Fruit fly (Drosophila melanogaster) whole organism, embryonic: Measurements from ENCODE around the gene Syx4.

Source experiments
- B-H2 ChIP-seq: fragments of 200-800 bp; sonication (Bioruptor generic); optimal IDR thresholded peaks from 2 replicates; lab custom pipeline; 2018; ENCODE audit warnings: missing biosample characterization, mild to moderate bottlenecking, missing genetic modification characterization
- Bteb2 ChIP-seq: fragments of 200-800 bp; sonication (Bioruptor generic); optimal IDR thresholded peaks from 2 replicates; lab custom pipeline; 2016; ENCODE audit warnings: missing biosample characterization, missing genetic modification characterization
- CG10543 ChIP-seq: fragments of 200-800 bp; sonication (Bioruptor generic); optimal IDR thresholded peaks from 3 replicates; lab custom pipeline; 2017; ENCODE audit warnings: missing biosample characterization, mild to moderate bottlenecking, missing genetic modification characterization, moderate library complexity
- CG10565 ChIP-seq: fragments of 200-800 bp; sonication (Bioruptor generic); optimal IDR thresholded peaks from 3 replicates; lab custom pipeline; 2016; ENCODE audit warnings: missing biosample characterization, mild to moderate bottlenecking, missing genetic modification characterization
- CG11695 ChIP-seq: fragments of 200-800 bp; sonication (Bioruptor generic); IDR thresholded peaks from 3 replicates; pipeline ENCODE4 v1.3.6; 2022; ENCODE audit warnings: missing biosample characterization, missing genetic modification characterization
- CG12769 ChIP-seq: fragments of 200-800 bp; sonication (Bioruptor generic); optimal IDR thresholded peaks from 2 replicates; lab custom pipeline; 2019; ENCODE audit warnings: missing biosample characterization, mild to moderate bottlenecking, missing genetic modification characterization, moderate library complexity
- CG13123 ChIP-seq: fragments of 200-800 bp; sonication (Bioruptor generic); optimal IDR thresholded peaks from 2 replicates; lab custom pipeline; 2016; ENCODE audit warnings: missing biosample characterization, missing genetic modification characterization
- CG14710 ChIP-seq: fragments of 200-800 bp; sonication (Bioruptor generic); optimal IDR thresholded peaks from 3 replicates; lab custom pipeline; 2019; ENCODE audit warnings: missing biosample characterization, mild to moderate bottlenecking, missing genetic modification characterization, moderate library complexity
- CG1602 ChIP-seq: fragments of 200-800 bp; sonication (Bioruptor generic); optimal IDR thresholded peaks from 3 replicates; lab custom pipeline; 2016; ENCODE audit warnings: missing biosample characterization, missing genetic modification characterization
- CG17361 ChIP-seq: fragments of 200-800 bp; sonication (Bioruptor generic); IDR thresholded peaks from 3 replicates; pipeline ENCODE4 v1.3.6; 2022; ENCODE audit warnings: missing biosample characterization, missing genetic modification characterization
- CG17912 ChIP-seq: fragments of 200-800 bp; sonication (Bioruptor generic); optimal IDR thresholded peaks from 2 replicates; lab custom pipeline; 2018; ENCODE audit warnings: missing biosample characterization, mild to moderate bottlenecking, missing genetic modification characterization
- CG18476 ChIP-seq: fragments of 200-800 bp; sonication (Bioruptor generic); optimal IDR thresholded peaks from 2 replicates; lab custom pipeline; 2016; ENCODE audit warnings: missing biosample characterization, mild to moderate bottlenecking, missing genetic modification characterization
- CG2889 ChIP-seq: fragments of 200-800 bp; sonication (Bioruptor generic); IDR thresholded peaks from 3 replicates; pipeline ENCODE4 v1.3.6; 2022; ENCODE audit warnings: missing biosample characterization, missing genetic modification characterization
- CG31224 ChIP-seq: fragments of 200-800 bp; sonication (Bioruptor generic); IDR thresholded peaks from 2 replicates; pipeline ENCODE4 v1.3.6; 2022; ENCODE audit warnings: missing biosample characterization, missing genetic modification characterization
- CG31365 ChIP-seq: fragments of 200-800 bp; sonication (Bioruptor generic); optimal IDR thresholded peaks from 2 replicates; lab custom pipeline; 2018; ENCODE audit warnings: missing biosample characterization, mild to moderate bottlenecking, missing genetic modification characterization
- CG32532 ChIP-seq: fragments of 200-800 bp; sonication (Bioruptor generic); IDR thresholded peaks from 2 replicates; pipeline ENCODE4 v1.3.6; 2022; ENCODE audit warnings: missing biosample characterization, missing genetic modification characterization
- CG33557 ChIP-seq: fragments of 200-800 bp; sonication (Bioruptor generic); optimal IDR thresholded peaks from 2 replicates; lab custom pipeline; 2019; ENCODE audit warnings: missing biosample characterization, mild to moderate bottlenecking, missing genetic modification characterization, moderate library complexity
- CG4820 ChIP-seq: fragments of 200-800 bp; sonication (Bioruptor generic); optimal IDR thresholded peaks from 3 replicates; lab custom pipeline; 2016; ENCODE audit warnings: missing biosample characterization, missing genetic modification characterization
- CG6654 ChIP-seq: fragments of 200-800 bp; sonication (Bioruptor generic); optimal IDR thresholded peaks from 2 replicates; lab custom pipeline; 2017; ENCODE audit warnings: missing biosample characterization, mild to moderate bottlenecking, missing genetic modification characterization
- CG6689 ChIP-seq: fragments of 200-800 bp; sonication (Bioruptor generic); IDR thresholded peaks from 2 replicates; pipeline ENCODE4 v1.3.6; 2022; ENCODE audit warnings: missing biosample characterization, missing genetic modification characterization
- CG8089 ChIP-seq: fragments of 200-800 bp; sonication (Bioruptor generic); optimal IDR thresholded peaks from 3 replicates; lab custom pipeline; 2016; ENCODE audit warnings: missing biosample characterization, missing genetic modification characterization
- CG9727 ChIP-seq: fragments of 200-800 bp; sonication (Bioruptor generic); optimal IDR thresholded peaks from 3 replicates; lab custom pipeline; 2017; ENCODE audit warnings: missing biosample characterization, mild to moderate bottlenecking, missing genetic modification characterization
- CG9876 ChIP-seq: fragments of 200-800 bp; sonication (Bioruptor generic); optimal IDR thresholded peaks from 2 replicates; lab custom pipeline; 2016; ENCODE audit warnings: missing biosample characterization, missing genetic modification characterization
- Camta ChIP-seq: fragments of 200-800 bp; sonication (Bioruptor generic); optimal IDR thresholded peaks from 2 replicates; lab custom pipeline; 2016; ENCODE audit warnings: missing biosample characterization, missing genetic modification characterization
- Dek ChIP-seq: fragments of 200-800 bp; sonication (Bioruptor generic); optimal IDR thresholded peaks from 3 replicates; lab custom pipeline; 2019; ENCODE audit warnings: missing biosample characterization, mild to moderate bottlenecking, missing genetic modification characterization, moderate library complexity
- Dfd ChIP-seq, 2 experiments: fragments of >200 bp; optimal IDR thresholded peaks; 2 replicates each; lab custom pipeline; 2017; ENCODE audit warnings: missing biosample characterization in 2 of 2, missing genetic modification characterization in 2 of 2
- Dll ChIP-seq: fragments of 200-800 bp; sonication (Bioruptor generic); IDR thresholded peaks from 4 replicates; pipeline ENCODE4 v1.3.6; 2022; ENCODE audit warnings: missing biosample characterization, missing genetic modification characterization; ENCODE audit not compliant: partially characterized antibody
- E2f1 ChIP-seq: fragments of 200-800 bp; sonication (Bioruptor generic); IDR thresholded peaks from 2 replicates; pipeline ENCODE4 v1.3.6; 2022; ENCODE audit warnings: missing biosample characterization, missing genetic modification characterization
- GATAe ChIP-seq: fragments of 200-800 bp; sonication (Bioruptor generic); conservative IDR thresholded peaks from 2 replicates; pipeline ENCODE4 v1.3.6; 2022; ENCODE audit warnings: missing biosample characterization, missing genetic modification characterization
- Hmx ChIP-seq: fragments of 200-800 bp; sonication (Bioruptor generic); optimal IDR thresholded peaks from 2 replicates; lab custom pipeline; 2016; ENCODE audit warnings: missing biosample characterization, missing genetic modification characterization
- MTF-1 ChIP-seq: fragments of 200-800 bp; sonication (Bioruptor generic); optimal IDR thresholded peaks from 2 replicates; lab custom pipeline; 2018; ENCODE audit warnings: missing biosample characterization, mild to moderate bottlenecking, missing genetic modification characterization, borderline replicate concordance
- Med ChIP-seq: fragments of 200-800 bp; sonication (Bioruptor generic); peaks from one replicate; lab custom pipeline; 2016; ENCODE audit warnings: missing biosample characterization, missing genetic modification characterization, mild to moderate bottlenecking, inconsistent platforms, moderate library complexity
- Rfx ChIP-seq: fragments of 200-800 bp; sonication (Bioruptor generic); IDR thresholded peaks from 2 replicates; pipeline ENCODE4 v1.3.6; 2022; ENCODE audit warnings: missing biosample characterization, missing genetic modification characterization
- Scr ChIP-seq: fragments of 200-800 bp; sonication (Bioruptor generic); IDR thresholded peaks from 2 replicates; pipeline ENCODE4 v1.3.6; 2022; ENCODE audit warnings: missing biosample characterization, missing genetic modification characterization; ENCODE audit not compliant: partially characterized antibody
- Usf ChIP-seq: fragments of 200-800 bp; sonication (Bioruptor generic); optimal IDR thresholded peaks from 2 replicates; lab custom pipeline; 2017; ENCODE audit warnings: missing genotype, missing biosample characterization, missing genetic modification characterization
- ato ChIP-seq: fragments of 200-800 bp; sonication (Bioruptor generic); IDR thresholded peaks from 2 replicates; pipeline ENCODE4 v1.3.6; 2022; ENCODE audit warnings: missing biosample characterization, missing genetic modification characterization; ENCODE audit not compliant: partially characterized antibody
- bab2 ChIP-seq: fragments of 200-800 bp; sonication (Bioruptor generic); optimal IDR thresholded peaks from 2 replicates; lab custom pipeline; 2016; ENCODE audit warnings: missing biosample characterization, missing genetic modification characterization
- crc ChIP-seq: fragments of 200-800 bp; sonication (Bioruptor generic); optimal IDR thresholded peaks from 2 replicates; lab custom pipeline; 2016; ENCODE audit warnings: missing biosample characterization, missing genetic modification characterization
- dati ChIP-seq: fragments of 200-800 bp; sonication (Bioruptor generic); IDR thresholded peaks from 2 replicates; pipeline ENCODE4 v1.3.6; 2022; ENCODE audit warnings: missing biosample characterization, missing genetic modification characterization
- dmrt11E ChIP-seq: fragments of 200-800 bp; sonication (Bioruptor generic); optimal IDR thresholded peaks from 3 replicates; lab custom pipeline; 2018; ENCODE audit warnings: missing biosample characterization, mild to moderate bottlenecking, missing genetic modification characterization, moderate library complexity
- ewg ChIP-seq: fragments of 200-800 bp; sonication (Bioruptor generic); optimal IDR thresholded peaks from 3 replicates; lab custom pipeline; 2017; ENCODE audit warnings: mild to moderate bottlenecking, missing biosample characterization, missing genetic modification reagents, missing genetic modification characterization
- grau ChIP-seq: fragments of 200-800 bp; optimal IDR thresholded peaks from 3 replicates; lab custom pipeline; 2019; ENCODE audit warnings: missing biosample characterization, mild to moderate bottlenecking, missing genetic modification characterization, moderate library complexity
- gsb ChIP-seq: fragments of 200-800 bp; sonication (Bioruptor generic); IDR thresholded peaks from 2 replicates; pipeline ENCODE4 v1.3.6; 2022; ENCODE audit warnings: missing biosample characterization, missing genetic modification characterization
- ham ChIP-seq: fragments of 200-800 bp; sonication (Bioruptor generic); IDR thresholded peaks from 2 replicates; pipeline ENCODE4 v1.3.6; 2022; ENCODE audit warnings: missing biosample characterization, missing genetic modification characterization
- hb ChIP-seq: fragments of 200-800 bp; sonication (Bioruptor generic); IDR thresholded peaks from 3 replicates; pipeline ENCODE4 v1.3.6; 2022; ENCODE audit warnings: missing biosample characterization, missing genetic modification characterization; ENCODE audit not compliant: partially characterized antibody
- her ChIP-seq: fragments of 200-800 bp; sonication (Bioruptor generic); optimal IDR thresholded peaks from 2 replicates; lab custom pipeline; 2016; ENCODE audit warnings: missing biosample characterization, missing genetic modification characterization
- nom ChIP-seq: fragments of 200-800 bp; sonication (Bioruptor generic); optimal IDR thresholded peaks from 2 replicates; lab custom pipeline; 2017; ENCODE audit warnings: missing biosample characterization, missing genetic modification characterization, mild to moderate bottlenecking, moderate library complexity, missing genetic modification reagents
- otp ChIP-seq: fragments of 200-800 bp; sonication (Bioruptor generic); IDR thresholded peaks from 3 replicates; pipeline ENCODE4, ENCODE4 v1.3.6; 2022; ENCODE audit warnings: missing biosample characterization, missing genetic modification characterization
- so ChIP-seq: fragments of 200-800 bp; sonication (Bioruptor generic); IDR thresholded peaks from 3 replicates; pipeline ENCODE4 v1.3.6; 2022; ENCODE audit warnings: missing biosample characterization, missing genetic modification characterization
- tx ChIP-seq: fragments of 200-800 bp; sonication (Bioruptor generic); optimal IDR thresholded peaks from 2 replicates; lab custom pipeline; 2016; ENCODE audit warnings: missing biosample characterization, missing genetic modification characterization
- zfh1 ChIP-seq: fragments of 200-800 bp; sonication (Bioruptor generic); IDR thresholded peaks from 3 replicates; pipeline ENCODE4 v1.3.6; 2022; ENCODE audit warnings: missing biosample characterization, missing genetic modification characterization

The Syx4 gene

DNA sequence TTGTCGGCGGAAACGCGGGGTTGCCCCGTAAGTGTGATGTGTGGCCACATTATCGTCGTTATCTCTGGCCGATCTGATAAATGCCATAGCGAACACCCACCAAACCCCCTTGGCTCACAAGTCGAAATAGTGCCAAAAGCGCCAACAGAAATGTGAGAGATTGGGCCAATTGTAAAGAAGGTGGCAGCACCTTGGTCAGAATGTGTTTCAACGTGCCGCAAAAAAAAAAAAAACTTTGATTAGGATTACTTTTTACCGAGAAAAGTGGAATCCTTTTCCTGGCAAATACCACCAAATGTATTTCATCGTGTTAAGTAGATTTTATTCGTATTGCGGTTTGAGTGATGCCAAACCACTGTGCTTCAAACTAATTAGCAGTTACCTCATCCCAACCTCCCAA lies 856 bp downstream of the Syx4 start (continued):
- peak; percentile 75; the same call in 1 of the 2 replicates for TF ChIP-seq ham (GFP tag; lab: Robert Waterston, UW)
- peak; percentile 88 for TF ChIP-seq her (GFP tag; lab: Kevin White, UChicago)
- peak; percentile 15 for TF ChIP-seq MTF-1 (GFP tag; lab: Kevin White, UChicago)
- peak; percentile 78 for TF ChIP-seq crc (GFP tag; lab: Kevin White, UChicago)
- TF ChIP-seq tx (GFP tag; lab: Kevin White, UChicago) = peak; percentile 82
- peak; percentile 71 for TF ChIP-seq CG12769 (tag; lab: Kevin White, UChicago)
- no peak for TF ChIP-seq B-H2 (GFP tag; lab: Kevin White, UChicago)
- 0 out of 3 replicates have a peak, but pooled peaks have one; percentile 24 for TF ChIP-seq hb (GFP tag; lab: Robert Waterston, UW)
- peak; percentile 85 for TF ChIP-seq so (GFP tag; lab: Robert Waterston, UW)
- TF ChIP-seq CG17912 = no peak
- no peak for TF ChIP-seq ato
- peak; percentile 69 for TF ChIP-seq CG9727
- TF ChIP-seq CG9876 (GFP tag; lab: Kevin White, UChicago) = peak; percentile 64
- TF ChIP-seq gsb (GFP tag; lab: Robert Waterston, UW) = peak; percentile 91
- peak; percentile 87 for TF ChIP-seq CG2889 (GFP tag; lab: Robert Waterston, UW)
- TF ChIP-seq CG6689 = peak; percentile 84
- TF ChIP-seq zfh1 (GFP tag; lab: Robert Waterston, UW) = peak; percentile 86
- peak; percentile 73 for TF ChIP-seq grau (tag; lab: Kevin White, UChicago)
- TF ChIP-seq Bteb2 (GFP tag; lab: Kevin White, UChicago) = peak; percentile 73
- TF ChIP-seq CG6654 = peak; percentile 31
- peak; percentile 83; the same call in 2 of the 3 replicates for TF ChIP-seq otp (GFP tag; lab: Robert Waterston, UW)
- TF ChIP-seq Dfd (GFP tag; optimal IDR thresholded peaks at IDR 0.05; lab: Kevin White, UChicago) = no peak
- peak; percentile 60; the same call in 2 of the 3 replicates for TF ChIP-seq CG17361 (GFP tag; lab: Robert Waterston, UW)
- no peak for TF ChIP-seq nom (GFP tag; lab: Kevin White, UChicago)
- TF ChIP-seq CG11695 (GFP tag; lab: Robert Waterston, UW) = peak; percentile 88
- TF ChIP-seq Camta (GFP tag; lab: Kevin White, UChicago) = peak; percentile 67
- peak; percentile 29; the same call in 1 of the 2 replicates for TF ChIP-seq dati (GFP tag; lab: Robert Waterston, UW)
- TF ChIP-seq dmrt11E = no peak
- peak; percentile 85 for TF ChIP-seq CG31224 (GFP tag; lab: Robert Waterston, UW)
- TF ChIP-seq CG13123 (GFP tag; lab: Kevin White, UChicago) = no peak
- peak; percentile 97 for TF ChIP-seq Med
- peak; percentile 85 for TF ChIP-seq E2f1 (GFP tag; lab: Robert Waterston, UW)
- peak; percentile 49 for TF ChIP-seq Usf (GFP tag; lab: Kevin White, UChicago)
- peak; percentile 72 for TF ChIP-seq Dek (tag; lab: Kevin White, UChicago)
- peak; percentile 78 for TF ChIP-seq bab2 (GFP tag; lab: Kevin White, UChicago)
- TF ChIP-seq CG10543 (GFP tag; lab: Kevin White, UChicago) = peak; percentile 50
- peak; percentile 64 for TF ChIP-seq CG18476
- no peak for TF ChIP-seq CG31365 (tag; lab: Kevin White, UChicago)
- no peak for TF ChIP-seq Hmx (GFP tag; lab: Kevin White, UChicago)
- peak; percentile 95 for TF ChIP-seq Rfx (GFP tag; lab: Robert Waterston, UW)
- TF ChIP-seq CG33557 (GFP tag; lab: Kevin White, UChicago) = no peak
- no peak for TF ChIP-seq Scr (GFP tag; lab: Robert Waterston, UW)
- TF ChIP-seq CG32532 = peak; percentile 95
- peak; percentile 54 for TF ChIP-seq CG8089 (GFP tag; lab: Kevin White, UChicago)
- peak; percentile 22 for TF ChIP-seq ewg (GFP tag; lab: Kevin White, UChicago)
- no peak for TF ChIP-seq CG1602 (GFP tag; lab: Kevin White, UChicago)
- TF ChIP-seq GATAe = peak; percentile 82
- TF ChIP-seq CG10565 (GFP tag; lab: Kevin White, UChicago) = no peak
- no peak for TF ChIP-seq Dll (GFP tag; lab: Robert Waterston, UW)
- no peak for TF ChIP-seq CG14710 (tag; lab: Kevin White, UChicago)
- peak; percentile 54 for TF ChIP-seq CG4820 (GFP tag; lab: Kevin White, UChicago)
